Worm (Caenorhabditis elegans): ENCODE results near the gene C12D5.9.

- no peak for TF ChIP-seq nhr-25 (tag; optimal IDR thresholded peaks at IDR 0.05; ENCODE audit: borderline replicate concordance, insufficient read depth)
- no peak for TF ChIP-seq F37D6.2 (tag; optimal IDR thresholded peaks at IDR 0.05)
- TF ChIP-seq ceh-82 (tag; optimal IDR thresholded peaks at IDR 0.05), result no peak
- TF ChIP-seq set-16 (GFP tag; IDR thresholded peaks at IDR 0.05), result no peak
- no peak for TF ChIP-seq skn-1 (tag; optimal IDR thresholded peaks at IDR 0.05)
Observed at ce11 chrV:7683907-7684655, 5.7 kb downstream of the C12D5.9 start, which contains the start of gene sre-11.
